Worm (Caenorhabditis elegans): ENCODE data around the gene gap-2.

DNA sequence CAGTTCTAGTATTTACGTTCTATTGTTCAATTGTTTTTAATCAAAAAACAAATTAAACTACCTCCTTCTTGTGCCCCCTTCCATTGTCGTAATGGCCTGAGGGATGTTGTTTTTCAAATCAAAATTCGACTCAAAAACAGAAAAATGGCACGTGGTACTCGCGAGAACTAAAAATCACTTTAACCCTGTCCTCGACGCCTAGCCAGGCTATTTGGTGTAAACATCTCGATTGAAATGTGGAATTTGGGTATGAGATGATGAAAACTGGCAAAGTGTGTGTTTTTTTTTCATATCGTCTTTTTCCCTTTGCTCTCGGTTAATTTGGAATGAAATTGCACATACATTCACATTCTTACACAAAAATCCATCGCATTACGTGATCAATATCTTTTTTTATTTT lies 74.4 kb downstream of the gap-2 start:
- TF ChIP-seq ceh-9 (tag; optimal IDR thresholded peaks at IDR 0.05) (no peak), elt-1 (tag; optimal IDR thresholded peaks at IDR 0.05) (no peak), ama-1 (optimal IDR thresholded peaks at IDR 0.05) (no peak), nfya-1 (tag; optimal IDR thresholded peaks at IDR 0.05; ENCODE audit: insufficient read depth) (no peak), elt-2 (tag; optimal IDR thresholded peaks at IDR 0.05) (no peak), egl-27 (tag; optimal IDR thresholded peaks at IDR 0.05) (no peak), snpc-4 (tag; optimal IDR thresholded peaks at IDR 0.05) (no peak), fkh-10 (GFP tag; optimal IDR thresholded peaks at IDR 0.05) (no peak), nhr-12 (tag; optimal IDR thresholded peaks at IDR 0.05) (no peak), nhr-76 (tag; optimal IDR thresholded peaks at IDR 0.05) (no peak)
